Worm (Caenorhabditis elegans): ENCODE results near the gene nspc-12.

Gene nspc-12

DNA sequence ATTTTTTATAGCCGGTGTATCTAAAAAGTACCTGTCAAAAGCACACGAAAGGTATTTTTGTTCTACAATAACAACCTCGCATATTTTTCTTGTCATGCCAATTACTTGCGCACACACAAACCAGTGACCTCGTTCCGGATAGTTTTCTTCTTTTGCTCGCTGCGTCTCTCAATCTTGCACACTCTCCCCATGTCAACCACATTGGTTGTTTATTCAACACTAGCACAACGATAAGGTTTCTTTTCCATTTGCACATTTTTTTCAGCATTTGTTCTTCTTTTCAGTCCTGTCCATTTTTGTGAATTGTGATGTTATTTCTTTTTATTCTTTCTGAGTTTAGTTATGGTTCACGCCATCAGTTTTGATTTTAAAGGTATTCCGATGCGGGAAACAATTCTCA lies 6.3 kb downstream of the nspc-12 start, which contains the start of gene F42F12.3:
Gene F42F12.3 (plus strand): TSS at position 372 of the 400 bp plus-strand sequence.
- TF ChIP-seq B0310.2 (tag; optimal IDR thresholded peaks at IDR 0.05) (no peak), hmbx-1 (tag; optimal IDR thresholded peaks at IDR 0.05) (no peak), ets-7 (tag; optimal IDR thresholded peaks at IDR 0.05) (no peak), pes-1 (GFP tag; IDR thresholded peaks at IDR 0.05) (no peak), ceh-36 (tag; optimal IDR thresholded peaks at IDR 0.05) (no peak), ceh-13 (GFP tag; optimal IDR thresholded peaks at IDR 0.05) (no peak), scrt-1 (GFP tag; IDR thresholded peaks at IDR 0.05) (no peak)

DNA sequence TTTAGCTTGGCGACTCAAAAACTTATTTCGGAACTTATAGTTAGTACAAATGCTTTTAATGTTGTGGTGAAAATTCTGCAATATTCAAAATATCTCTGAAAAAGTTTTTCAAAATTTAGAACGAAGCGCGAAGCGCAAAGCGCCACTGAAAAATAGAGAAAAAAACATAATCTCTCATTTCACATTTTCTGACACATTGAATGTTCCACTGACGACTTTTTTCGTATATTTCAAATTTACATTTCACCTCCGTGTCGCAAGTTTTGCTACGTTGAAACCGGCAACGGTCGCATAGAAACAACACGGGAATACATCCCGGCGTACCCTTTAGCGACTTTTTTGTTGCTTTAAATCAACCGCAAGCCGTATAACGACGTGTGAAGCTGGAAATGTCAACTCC lies 8.2 kb downstream of the nspc-12 start, which contains the start of gene F42F12.14:
Gene F42F12.14 (plus strand): TSS at position 301 of the 400 bp plus-strand sequence.
- no peak for TF ChIP-seq hmbx-1 (tag; optimal IDR thresholded peaks at IDR 0.05)
- TF ChIP-seq scrt-1 (GFP tag; IDR thresholded peaks at IDR 0.05), result no peak
- TF ChIP-seq hmg-4 (GFP tag; optimal IDR thresholded peaks at IDR 0.05), result no peak
- TF ChIP-seq pes-1 (GFP tag; IDR thresholded peaks at IDR 0.05), result no peak
- TF ChIP-seq aly-1 (tag; optimal IDR thresholded peaks at IDR 0.05), result no peak
- TF ChIP-seq sea-1 (GFP tag; conservative IDR thresholded peaks at IDR 0.05), result no peak
- TF ChIP-seq F13C5.2 (tag; optimal IDR thresholded peaks at IDR 0.05), result no peak
- no peak for TF ChIP-seq tbx-37 (GFP tag; conservative IDR thresholded peaks at IDR 0.05)

DNA sequence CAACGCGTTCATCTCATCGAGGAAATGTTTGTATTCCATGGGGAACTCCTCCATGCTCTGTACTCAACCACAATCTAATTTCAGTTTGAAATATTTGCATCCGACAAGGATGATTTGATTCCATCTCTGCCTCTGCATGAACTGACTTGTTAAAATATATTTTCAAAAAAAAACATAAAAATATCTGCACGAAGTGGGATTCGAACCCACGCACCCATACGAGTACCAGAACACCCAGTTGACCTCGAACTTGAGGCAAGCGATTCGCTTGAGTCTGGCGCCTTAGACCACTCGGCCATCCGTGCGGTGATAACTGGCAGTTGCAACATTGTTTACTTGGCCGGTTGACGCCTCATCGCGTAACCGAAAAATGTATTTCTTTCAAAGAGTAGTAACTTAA lies 8.7 kb downstream of the nspc-12 start:
- TF ChIP-seq tbx-11 (GFP tag; IDR thresholded peaks at IDR 0.05) (peak; percentile 69), sea-1 (GFP tag; conservative IDR thresholded peaks at IDR 0.05) (no peak), ceh-36 (tag; optimal IDR thresholded peaks at IDR 0.05) (peak; percentile 11)

DNA sequence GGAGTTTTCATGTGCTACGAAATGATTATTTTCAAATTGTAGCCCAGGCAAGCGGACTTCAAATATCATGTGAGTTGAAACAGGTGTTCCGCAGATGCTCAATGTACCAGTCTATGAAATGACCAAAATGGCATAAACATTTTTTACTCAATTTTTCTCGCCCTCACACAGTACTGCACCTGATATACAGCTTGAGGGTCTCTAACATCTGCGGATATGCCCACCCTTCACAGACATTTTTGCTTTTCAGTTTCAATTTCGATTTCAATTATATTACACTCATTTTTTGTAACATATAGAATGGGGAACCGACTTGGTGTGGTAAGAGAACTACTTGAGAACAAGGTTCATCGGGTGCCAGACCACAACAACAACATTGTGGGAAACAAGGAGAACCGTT lies 9.8 kb downstream of the nspc-12 start, which contains the start of gene F42F12.11:
Gene F42F12.11 (plus strand): TSS at position 301 of the 400 bp plus-strand sequence.
- TF ChIP-seq ceh-13 (GFP tag; optimal IDR thresholded peaks at IDR 0.05) (no peak), tra-4 (tag; optimal IDR thresholded peaks at IDR 0.05) (no peak), scrt-1 (GFP tag; IDR thresholded peaks at IDR 0.05) (no peak), hmbx-1 (tag; optimal IDR thresholded peaks at IDR 0.05) (no peak), tbx-37 (GFP tag; conservative IDR thresholded peaks at IDR 0.05) (no peak)

DNA sequence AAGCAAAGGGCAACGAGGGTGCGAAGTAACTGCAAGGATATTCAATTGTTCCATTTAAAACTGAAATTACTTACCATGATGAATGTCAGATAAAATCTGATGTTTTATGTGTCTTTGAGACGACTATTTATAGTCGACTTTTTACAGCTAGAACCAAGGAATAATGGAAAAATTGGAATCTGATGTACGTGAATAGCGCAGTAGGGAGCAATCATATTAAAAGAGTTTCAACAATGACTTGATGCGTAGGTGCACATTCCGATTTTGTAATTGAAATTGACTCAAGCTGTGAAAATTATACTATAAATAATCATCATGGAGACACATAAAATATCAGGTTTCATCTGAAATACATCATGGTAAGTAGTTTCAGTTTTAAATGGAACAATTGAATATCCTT lies 13.2 kb downstream of the nspc-12 start, which contains the start of the genes nspc-9 and nspc-10:
Gene nspc-9 (minus strand): TSS at position 101 of the 400 bp plus-strand sequence.
Gene nspc-10 (plus strand): TSS at position 331 of the 400 bp plus-strand sequence.
- TF ChIP-seq ceh-13 (GFP tag; optimal IDR thresholded peaks at IDR 0.05) (no peak), hmbx-1 (tag; optimal IDR thresholded peaks at IDR 0.05) (no peak), flt-1 (GFP tag; IDR thresholded peaks at IDR 0.05) (no peak), B0310.2 (tag; optimal IDR thresholded peaks at IDR 0.05) (no peak)

DNA sequence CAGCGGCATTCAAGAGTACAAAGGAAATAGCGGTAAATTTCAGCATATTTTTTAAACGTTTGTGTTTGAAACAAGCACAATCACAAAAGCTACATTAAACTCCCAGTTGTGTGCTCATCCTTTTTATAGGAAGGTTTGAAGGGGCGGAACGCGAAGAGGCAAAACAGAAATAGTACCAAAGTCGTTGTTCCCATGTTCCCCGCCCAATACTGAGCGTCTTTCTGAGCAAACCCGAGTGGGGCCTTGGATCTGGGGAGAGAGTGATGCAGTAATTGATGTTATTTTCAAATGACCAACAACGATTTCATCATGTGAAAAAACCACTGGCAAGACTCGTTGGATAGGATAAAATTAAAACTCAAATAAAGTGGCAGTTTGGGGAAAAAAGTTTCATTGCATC lies 15.1 kb downstream of the nspc-12 start, which contains the start of gene zig-2:
Gene zig-2 (minus strand): TSS at position 101 of the 400 bp plus-strand sequence.
- no peak for TF ChIP-seq tbx-37 (GFP tag; conservative IDR thresholded peaks at IDR 0.05)
- TF ChIP-seq F13C5.2 (tag; optimal IDR thresholded peaks at IDR 0.05), result no peak
- no peak for TF ChIP-seq tbx-11 (GFP tag; IDR thresholded peaks at IDR 0.05)
- TF ChIP-seq scrt-1 (GFP tag; IDR thresholded peaks at IDR 0.05), result no peak
- TF ChIP-seq ceh-13 (GFP tag; optimal IDR thresholded peaks at IDR 0.05), result no peak
- no peak for TF ChIP-seq tra-4 (tag; optimal IDR thresholded peaks at IDR 0.05)
- no peak for TF ChIP-seq hmbx-1 (tag; optimal IDR thresholded peaks at IDR 0.05)
- no peak for TF ChIP-seq ets-7 (tag; optimal IDR thresholded peaks at IDR 0.05)
- TF ChIP-seq hmg-4 (GFP tag; optimal IDR thresholded peaks at IDR 0.05), result no peak
- TF ChIP-seq aly-1 (tag; optimal IDR thresholded peaks at IDR 0.05), result no peak
- no peak for TF ChIP-seq pes-1 (GFP tag; IDR thresholded peaks at IDR 0.05)
- no peak for TF ChIP-seq hnd-1 (tag; optimal IDR thresholded peaks at IDR 0.05)
- no peak for TF ChIP-seq ceh-36 (tag; optimal IDR thresholded peaks at IDR 0.05)
- no peak for TF ChIP-seq ama-1 (optimal IDR thresholded peaks at IDR 0.05)

DNA sequence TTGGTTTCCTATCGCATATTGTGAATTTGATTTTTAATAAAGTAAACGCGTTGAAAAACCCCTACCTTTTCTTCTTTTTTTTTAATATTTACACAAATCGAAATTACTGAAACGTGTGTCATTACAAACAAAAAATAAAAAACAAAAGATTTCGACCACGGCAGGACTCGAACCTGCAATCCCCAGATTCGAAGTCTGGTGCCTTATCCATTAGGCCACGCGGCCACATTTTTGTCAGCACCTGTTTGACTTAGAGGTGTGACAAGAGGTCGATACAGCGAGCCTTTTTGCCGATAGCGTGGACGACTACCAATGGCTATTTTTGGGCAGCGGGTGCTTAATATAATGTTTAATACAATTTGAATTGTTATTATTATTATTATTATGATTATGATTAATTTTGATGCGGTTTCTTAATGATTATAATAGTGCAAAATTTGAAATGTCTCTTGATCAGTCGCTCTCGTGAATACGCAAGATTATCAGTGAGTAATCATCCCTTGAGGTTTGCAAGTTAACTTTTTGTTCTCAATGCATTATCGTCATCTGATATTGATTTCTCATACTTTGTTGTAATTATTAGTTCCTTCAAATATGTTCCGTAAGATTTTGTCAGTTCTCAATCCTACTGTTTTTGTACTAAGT lies 18.5 kb downstream of the nspc-12 start, which contains the start of gene srd-44:
Gene srd-44 (plus strand): TSS at position 595 of the 645 bp plus-strand sequence.
- no peak for TF ChIP-seq sea-1 (GFP tag; conservative IDR thresholded peaks at IDR 0.05)
- no peak for TF ChIP-seq ceh-36 (tag; optimal IDR thresholded peaks at IDR 0.05)
- peak; percentile 52 for TF ChIP-seq F13C5.2 (tag; optimal IDR thresholded peaks at IDR 0.05)
- peak; percentile 27 for TF ChIP-seq hnd-1 (tag; optimal IDR thresholded peaks at IDR 0.05)
- no peak; the same call in none of the 2 replicates for TF ChIP-seq flt-1 (GFP tag; IDR thresholded peaks at IDR 0.05)
- peak; percentile 57 for TF ChIP-seq ceh-13 (GFP tag; optimal IDR thresholded peaks at IDR 0.05)
- no peak; the same call in 1 of the 2 replicates for TF ChIP-seq pes-1 (GFP tag; IDR thresholded peaks at IDR 0.05)
- peak; percentile 61 for TF ChIP-seq tbx-11 (GFP tag; IDR thresholded peaks at IDR 0.05)
- TF ChIP-seq B0310.2 (tag; optimal IDR thresholded peaks at IDR 0.05), result peak; percentile 20
- 0 out of 2 replicates have a peak, but pooled peaks have one; percentile 47 for TF ChIP-seq tbx-37 (GFP tag; conservative IDR thresholded peaks at IDR 0.05)
- TF ChIP-seq hmbx-1 (tag; optimal IDR thresholded peaks at IDR 0.05), result peak; percentile 38
- 0 out of 2 replicates have a peak, but pooled peaks have one; percentile 70 for TF ChIP-seq scrt-1 (GFP tag; IDR thresholded peaks at IDR 0.05)

DNA sequence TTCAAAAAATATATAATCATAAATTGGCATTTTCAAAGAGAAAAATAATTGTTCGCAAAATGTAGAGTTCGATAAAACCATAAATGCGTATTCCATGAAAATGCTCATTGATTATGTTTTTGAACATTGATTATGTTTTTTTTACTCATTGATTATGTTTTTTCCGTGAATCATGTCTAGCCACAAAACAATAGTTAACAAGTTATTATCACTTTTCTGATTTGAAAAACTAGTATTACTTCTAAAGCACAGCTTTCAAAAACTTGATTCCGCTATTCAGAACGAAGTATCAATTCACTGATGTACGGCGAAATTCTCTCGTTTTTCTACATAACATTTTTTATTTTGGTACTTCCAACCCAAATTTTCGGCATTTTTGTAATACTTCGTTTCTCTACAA lies 20.7 kb downstream of the nspc-12 start, which contains the start of gene srd-48:
Gene srd-48 (plus strand): TSS at position 301 of the 400 bp plus-strand sequence.
- TF ChIP-seq ama-1 (optimal IDR thresholded peaks at IDR 0.05) (no peak), B0310.2 (tag; optimal IDR thresholded peaks at IDR 0.05) (no peak), aly-1 (tag; optimal IDR thresholded peaks at IDR 0.05) (no peak), tbx-37 (GFP tag; conservative IDR thresholded peaks at IDR 0.05) (no peak), ceh-36 (tag; optimal IDR thresholded peaks at IDR 0.05) (no peak), flt-1 (GFP tag; IDR thresholded peaks at IDR 0.05) (no peak), hmg-4 (GFP tag; optimal IDR thresholded peaks at IDR 0.05) (no peak), ceh-13 (GFP tag; optimal IDR thresholded peaks at IDR 0.05) (no peak)

Data from whole organism, early embryonic.